Worm (Caenorhabditis elegans) whole organism, L1 larva: ENCODE measurements around the gene cyp-35B2.

Experiments used
- C34B4.2 ChIP-seq: sonication (generic microtip); optimal IDR thresholded peaks from 2 replicates; lab custom pipeline; 2017; ENCODE audit warnings: mild to moderate bottlenecking, missing genetic modification characterization, missing compliant biosample characterization
- F16B12.6 ChIP-seq: fragments of 150-350 bp; optimal IDR thresholded peaks from 2 replicates; lab custom pipeline; 2014; ENCODE audit warnings: missing biosample characterization, missing genetic modification characterization
- aha-1 ChIP-seq: fragments of 150-350 bp; optimal IDR thresholded peaks from 2 replicates; lab custom pipeline; 2014; ENCODE audit warnings: missing biosample characterization, missing genetic modification characterization
- alr-1 ChIP-seq: fragments of 200-800 bp; sonication (Bioruptor generic); optimal IDR thresholded peaks from 2 replicates; lab custom pipeline; 2018; ENCODE audit warnings: borderline replicate concordance, mild to moderate bottlenecking, missing genetic modification characterization, missing compliant biosample characterization
- aly-2 ChIP-seq: fragments of 150-350 bp; optimal IDR thresholded peaks from 2 replicates; lab custom pipeline; 2014; ENCODE audit warnings: missing biosample characterization, missing genetic modification characterization
- ceh-63 ChIP-seq: fragments of 200-800 bp; sonication (Bioruptor generic); optimal IDR thresholded peaks from 2 replicates; lab custom pipeline; 2018; ENCODE audit warnings: mild to moderate bottlenecking, missing genetic modification characterization, missing compliant biosample characterization
- ceh-88 ChIP-seq: fragments of 200-800 bp; sonication (Bioruptor generic); IDR thresholded peaks from 2 replicates; pipeline ENCODE4 v1.3.6; 2022; ENCODE audit warnings: missing genetic modification characterization, missing compliant biosample characterization
- ceh-90 ChIP-seq: sonication (generic microtip); optimal IDR thresholded peaks from 2 replicates; lab custom pipeline; 2016; ENCODE audit warnings: missing genetic modification characterization, missing compliant biosample characterization
- ces-1 ChIP-seq: fragments of 150-350 bp; optimal IDR thresholded peaks from 2 replicates; lab custom pipeline; 2014; ENCODE audit warnings: missing biosample characterization, missing genetic modification reagents, missing genetic modification characterization
- dpl-1 ChIP-seq, 3 experiments: fragments of 150-350 bp in 2 of 3; sonication (generic microtip) in 1 of 3; optimal IDR thresholded peaks; 2 replicates each; lab custom pipeline; 2014 to 2017; ENCODE audit warnings: missing biosample characterization in 3 of 3, missing genetic modification characterization in 3 of 3, missing genetic modification reagents in 3 of 3
- dsc-1 ChIP-seq: sonication (generic microtip); optimal IDR thresholded peaks from 2 replicates; lab custom pipeline; 2016; ENCODE audit warnings: mild to moderate bottlenecking, missing genetic modification characterization, missing compliant biosample characterization
- efl-3 ChIP-seq: fragments of 200-800 bp; sonication (Bioruptor generic); optimal IDR thresholded peaks from 2 replicates; lab custom pipeline; 2018; ENCODE audit warnings: mild to moderate bottlenecking, missing genetic modification characterization, missing compliant biosample characterization
- egl-13 ChIP-seq: sonication (generic microtip); optimal IDR thresholded peaks from 2 replicates; lab custom pipeline; 2016; ENCODE audit warnings: missing genotype, missing genetic modification reagents, missing genetic modification characterization, missing compliant biosample characterization
- fkh-8 ChIP-seq: sonication (generic microtip); optimal IDR thresholded peaks from 2 replicates; lab custom pipeline; 2016; ENCODE audit warnings: mild to moderate bottlenecking, missing genetic modification characterization, missing compliant biosample characterization
- fos-1 ChIP-seq: fragments of 150-350 bp; optimal IDR thresholded peaks from 2 replicates; lab custom pipeline; 2014; ENCODE audit warnings: missing biosample characterization, missing genetic modification characterization
- grh-1 ChIP-seq: fragments of 200-800 bp; sonication (Bioruptor generic); IDR thresholded peaks from 2 replicates; pipeline ENCODE4 v1.3.6; 2022; ENCODE audit warnings: missing genetic modification reagents, missing genetic modification characterization, missing compliant biosample characterization
- hlh-17 ChIP-seq: fragments of 200-800 bp; sonication (Bioruptor generic); optimal IDR thresholded peaks from 2 replicates; lab custom pipeline; 2018; ENCODE audit warnings: missing genetic modification characterization, mild to moderate bottlenecking, missing compliant biosample characterization, moderate library complexity, borderline replicate concordance
- hlh-4 ChIP-seq: sonication (generic microtip); optimal IDR thresholded peaks from 2 replicates; lab custom pipeline; 2016; ENCODE audit warnings: mild to moderate bottlenecking, missing genetic modification characterization, missing compliant biosample characterization
- hpl-2 ChIP-seq: fragments of 150-350 bp; optimal IDR thresholded peaks from 2 replicates; lab custom pipeline; 2014; ENCODE audit warnings: missing biosample characterization, missing genetic modification reagents, missing genetic modification characterization
- lin-15B ChIP-seq: fragments of 150-350 bp; sonication (generic microtip); optimal IDR thresholded peaks from 3 replicates; lab custom pipeline; 2014; ENCODE audit warnings: missing biosample characterization, missing genetic modification characterization
- lir-3 ChIP-seq: sonication (generic microtip); optimal IDR thresholded peaks from 2 replicates; lab custom pipeline; 2016; ENCODE audit warnings: mild to moderate bottlenecking, missing genetic modification characterization, moderate library complexity, missing compliant biosample characterization; ENCODE audit not compliant: poor library complexity
- mdl-1 ChIP-seq, 2 experiments: fragments of 150-350 bp; optimal IDR thresholded peaks; 2 replicates each; lab custom pipeline; 2014 to 2017; ENCODE audit warnings: missing biosample characterization in 2 of 2, missing genetic modification characterization in 2 of 2, inconsistent platforms in 1 of 2
- mef-2 ChIP-seq: fragments of 150-350 bp; optimal IDR thresholded peaks from 2 replicates; lab custom pipeline; 2014; ENCODE audit warnings: missing biosample characterization, missing genetic modification characterization
- nhr-20 ChIP-seq: sonication (generic microtip); optimal IDR thresholded peaks from 2 replicates; lab custom pipeline; 2016; ENCODE audit warnings: mild to moderate bottlenecking, missing genetic modification characterization, missing compliant biosample characterization
- nhr-28 ChIP-seq: fragments of 150-350 bp; optimal IDR thresholded peaks from 2 replicates; lab custom pipeline; 2014; ENCODE audit warnings: missing biosample characterization, missing genetic modification characterization
- nhr-47 ChIP-seq: sonication (generic microtip); optimal IDR thresholded peaks from 2 replicates; lab custom pipeline; 2016; ENCODE audit warnings: mild to moderate bottlenecking, missing genetic modification characterization, moderate library complexity, missing compliant biosample characterization
- nhr-71 ChIP-seq: sonication (generic microtip); optimal IDR thresholded peaks from 2 replicates; lab custom pipeline; 2016; ENCODE audit warnings: mild to moderate bottlenecking, missing genetic modification characterization, moderate library complexity, missing compliant biosample characterization
- nhr-77 ChIP-seq: fragments of 150-350 bp; optimal IDR thresholded peaks from 2 replicates; lab custom pipeline; 2014; ENCODE audit warnings: missing biosample characterization, missing genetic modification characterization
- nhr-84 ChIP-seq: sonication (generic microtip); optimal IDR thresholded peaks from 2 replicates; lab custom pipeline; 2017; ENCODE audit warnings: missing biosample characterization, missing genetic modification characterization
- nhr-85 ChIP-seq: sonication (generic microtip); peaks from one replicate; lab custom pipeline; 2016; ENCODE audit warnings: missing genetic modification characterization, inconsistent platforms, missing compliant biosample characterization
- nhr-90 ChIP-seq: sonication (generic microtip); optimal IDR thresholded peaks from 2 replicates; lab custom pipeline; 2016; ENCODE audit warnings: mild to moderate bottlenecking, missing genetic modification characterization, missing compliant biosample characterization; ENCODE audit not compliant: poor library complexity
- pag-3 ChIP-seq: sonication (generic microtip); optimal IDR thresholded peaks from 2 replicates; lab custom pipeline; 2017; ENCODE audit warnings: missing genetic modification characterization, mild to moderate bottlenecking, missing compliant biosample characterization, antibody characterized with exemption, borderline replicate concordance; ENCODE audit not compliant: insufficient read depth
- pax-3 ChIP-seq: fragments of 200-800 bp; sonication (Bioruptor generic); optimal IDR thresholded peaks from 2 replicates; lab custom pipeline; 2018; ENCODE audit warnings: mild to moderate bottlenecking, missing genetic modification characterization, moderate library complexity, missing compliant biosample characterization
- pqm-1 ChIP-seq: sonication (generic microtip); optimal IDR thresholded peaks from 3 replicates; lab custom pipeline; 2017; ENCODE audit warnings: missing biosample characterization, missing genetic modification characterization
- snu-23 ChIP-seq: sonication (generic microtip); optimal IDR thresholded peaks from 2 replicates; lab custom pipeline; 2016; ENCODE audit warnings: missing genetic modification characterization, missing compliant biosample characterization
- tbx-2 ChIP-seq: sonication (generic microtip); optimal IDR thresholded peaks from 2 replicates; lab custom pipeline; 2016; ENCODE audit warnings: missing genetic modification characterization, missing compliant biosample characterization
- unc-130 ChIP-seq: fragments of 150-350 bp; optimal IDR thresholded peaks from 2 replicates; lab custom pipeline; 2017; ENCODE audit warnings: missing biosample characterization, missing genetic modification characterization, inconsistent platforms
- unc-98 ChIP-seq: fragments of 200-800 bp; sonication (Bioruptor generic); IDR thresholded peaks from 2 replicates; pipeline ENCODE4 v1.3.6; 2022; ENCODE audit warnings: missing genetic modification characterization, missing compliant biosample characterization
- vab-15 ChIP-seq: sonication (generic microtip); optimal IDR thresholded peaks from 2 replicates; lab custom pipeline; 2017; ENCODE audit warnings: missing genotype, mild to moderate bottlenecking, missing genetic modification characterization, missing compliant biosample characterization
- zip-4 ChIP-seq: fragments of 200-800 bp; sonication (Bioruptor generic); optimal IDR thresholded peaks from 2 replicates; lab custom pipeline; 2018; ENCODE audit warnings: mild to moderate bottlenecking, missing genetic modification characterization, moderate library complexity, missing compliant biosample characterization

The cyp-35B2 gene

ce11 chrV:3943364-3943763 lies 1.4 kb downstream of the cyp-35B2 start:
- no peak for TF ChIP-seq egl-13 (tag; lab: Kevin White, UChicago)
- TF ChIP-seq mdl-1 (tag; optimal IDR thresholded peaks at IDR 0.05; lab: Kevin White, UChicago), result no peak
- TF ChIP-seq lir-3 (tag; lab: Kevin White, UChicago), result no peak
- TF ChIP-seq tbx-2 (tag; lab: Kevin White, UChicago), result no peak
- no peak for TF ChIP-seq mef-2 (tag; lab: Kevin White, UChicago)
- no peak for TF ChIP-seq fkh-8
- TF ChIP-seq nhr-77 (tag; lab: Kevin White, UChicago), result no peak
- no peak for TF ChIP-seq pax-3 (tag; lab: Kevin White, UChicago)
- TF ChIP-seq nhr-85, result no peak
- no peak for TF ChIP-seq ces-1
- no peak for TF ChIP-seq pqm-1 (tag; lab: Kevin White, UChicago)
- TF ChIP-seq grh-1 (GFP tag; lab: Robert Waterston, UW), result no peak
- TF ChIP-seq hpl-2, result no peak
- TF ChIP-seq, all 84 proteins: peak for 0

ce11 chrV:3945053-3945452 lies 3.1 kb downstream of the cyp-35B2 start, which contains the start of gene cyp-35B3:
Gene cyp-35B3 (plus strand): TSS chrV:3945353.
- no peak for TF ChIP-seq fos-1 (tag; lab: Kevin White, UChicago)
- no peak for TF ChIP-seq nhr-71
- TF ChIP-seq hlh-17, result no peak

ce11 chrV:3949723-3950122 lies 7.8 kb downstream of the cyp-35B2 start, which contains the start of gene dach-1:
Gene dach-1 (plus strand): TSS chrV:3950023.
- no peak for TF ChIP-seq lin-15B (tag; lab: Kevin White, UChicago)
- TF ChIP-seq unc-98 (GFP tag; lab: Robert Waterston, UW), result no peak
- TF ChIP-seq, all 84 proteins: peak for 0

- no peak for TF ChIP-seq aha-1 (tag; lab: Kevin White, UChicago)
- no peak for TF ChIP-seq nhr-85
- no peak for TF ChIP-seq ceh-90 (tag; lab: Kevin White, UChicago)
- TF ChIP-seq nhr-90 (tag; lab: Kevin White, UChicago), result no peak
- TF ChIP-seq hlh-4 (tag; lab: Kevin White, UChicago), result no peak
- TF ChIP-seq nhr-28 (tag; lab: Kevin White, UChicago), result no peak
These were observed 11.8 kb downstream of the cyp-35B2 start, which contains the start of gene str-247 for ce11 chrV:3953739-3954138. Gene str-247 (plus strand): TSS chrV:3954039.

- TF ChIP-seq nhr-20 (tag; lab: Kevin White, UChicago) (peak; percentile 30), nhr-84 (tag; lab: Kevin White, UChicago) (no peak)
These were observed 15.6 kb downstream of the cyp-35B2 start, which contains the start of gene cyp-34A5 for ce11 chrV:3957608-3958007. Gene cyp-34A5 (minus strand): TSS chrV:3957708.

ce11 chrV:3961235-3961634 lies 19.3 kb downstream of the cyp-35B2 start, which contains the start of gene cyp-34A6:
Gene cyp-34A6 (minus strand): TSS chrV:3961335.
- TF ChIP-seq zip-4 (GFP tag; lab: Kevin White, UChicago) (no peak), snu-23 (GFP tag; lab: Kevin White, UChicago) (no peak), C34B4.2 (tag; lab: Kevin White, UChicago) (no peak), aly-2 (tag; lab: Kevin White, UChicago) (no peak), unc-130 (no peak), pag-3 (tag; lab: Kevin White, UChicago) (no peak), alr-1 (tag; lab: Kevin White, UChicago) (no peak), aha-1 (tag; lab: Kevin White, UChicago) (no peak), dpl-1 (GFP tag; optimal IDR thresholded peaks at IDR 0.05; lab: Kevin White, UChicago) (no peak), ceh-88 (no peak), ceh-63 (no peak), F16B12.6 (tag; lab: Kevin White, UChicago) (no peak), egl-13 (tag; lab: Kevin White, UChicago) (no peak), nhr-85 (no peak), dsc-1 (no peak), efl-3 (GFP tag; lab: Kevin White, UChicago) (no peak), mdl-1 (tag; optimal IDR thresholded peaks at IDR 0.05; lab: Kevin White, UChicago) (no peak), nhr-47 (tag; lab: Kevin White, UChicago) (no peak), fos-1 (tag; lab: Kevin White, UChicago) (no peak), vab-15 (tag; lab: Kevin White, UChicago) (no peak)
